Worm (Caenorhabditis elegans): Measurements from ENCODE around the gene T19D12.1.

DNA sequence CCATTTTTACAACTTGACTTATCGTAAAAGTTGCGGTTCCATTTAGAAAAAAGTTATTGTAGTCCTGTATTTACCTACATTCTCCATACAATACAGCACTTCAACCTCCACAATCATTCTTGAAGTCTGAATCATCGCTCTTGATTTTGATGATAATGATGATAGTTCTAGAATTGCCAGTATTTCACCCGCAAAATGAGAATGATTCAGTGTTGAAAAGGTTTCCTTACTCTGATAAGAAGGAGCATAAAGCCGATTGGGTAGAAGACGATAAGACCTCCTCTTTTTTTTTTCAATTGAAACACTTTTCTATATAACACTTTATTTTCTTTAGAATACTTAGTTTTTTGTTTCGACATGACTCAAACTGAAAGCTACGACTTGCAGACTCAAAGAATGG is 35.9 kb upstream of the T19D12.1 start, which contains the start of gene T19D12.4:
- TF ChIP-seq skn-1 (tag; optimal IDR thresholded peaks at IDR 0.05) = no peak
- TF ChIP-seq nhr-111 (GFP tag; optimal IDR thresholded peaks at IDR 0.05) = no peak
- TF ChIP-seq unc-39 (tag; optimal IDR thresholded peaks at IDR 0.05) = no peak
- no peak for TF ChIP-seq snpc-4 (tag; optimal IDR thresholded peaks at IDR 0.05)
- no peak for TF ChIP-seq mep-1 (tag; optimal IDR thresholded peaks at IDR 0.05)
- TF ChIP-seq cey-2 (tag; optimal IDR thresholded peaks at IDR 0.05; ENCODE audit: borderline replicate concordance, insufficient read depth) = no peak
- no peak for TF ChIP-seq hlh-11 (tag; optimal IDR thresholded peaks at IDR 0.05)
- no peak for TF ChIP-seq fkh-10 (GFP tag; optimal IDR thresholded peaks at IDR 0.05)
- no peak for TF ChIP-seq ZK546.5 (tag; optimal IDR thresholded peaks at IDR 0.05)
- no peak for TF ChIP-seq lin-13 (GFP tag; optimal IDR thresholded peaks at IDR 0.05)
